Fruit fly (Drosophila melanogaster): Measurements from ENCODE around the gene santa-maria.

santa-maria gene

dm6 chr2L:7433957-7434736, 16.9 kb downstream of the santa-maria start (continued):
- TF ChIP-seq CG1529 (GFP tag; optimal IDR thresholded peaks at IDR 0.05), result no peak
- peak; percentile 55 for TF ChIP-seq Dip3 (GFP tag; optimal IDR thresholded peaks at IDR 0.05)
- no peak for TF ChIP-seq tio (GFP tag; optimal IDR thresholded peaks at IDR 0.05)
- no peak for TF ChIP-seq Dad (GFP tag; optimal IDR thresholded peaks at IDR 0.05)
- TF ChIP-seq CG6813 (GFP tag; optimal IDR thresholded peaks at IDR 0.05), result peak; percentile 48
- peak; percentile 88 for TF ChIP-seq Deaf1 (tag; optimal IDR thresholded peaks at IDR 0.05)
- TF ChIP-seq CG1792 (GFP tag; optimal IDR thresholded peaks at IDR 0.05), result no peak
- TF ChIP-seq Rx (GFP tag; IDR thresholded peaks at IDR 0.05), result peak; percentile 62
- peak; percentile 75 for TF ChIP-seq CG13424 (tag; optimal IDR thresholded peaks at IDR 0.05)
- TF ChIP-seq CG10543 (GFP tag; optimal IDR thresholded peaks at IDR 0.05), result peak; percentile 59
- peak; percentile 28 for TF ChIP-seq salm (tag; optimal IDR thresholded peaks at IDR 0.05)
- peak; percentile 88 for TF ChIP-seq CG18599 (GFP tag; optimal IDR thresholded peaks at IDR 0.05)
- peak; percentile 74 for TF ChIP-seq Abd-B (GFP tag; optimal IDR thresholded peaks at IDR 0.05)
- peak; percentile 51; the same call in 2 of the 3 replicates for TF ChIP-seq H15 (GFP tag; IDR thresholded peaks at IDR 0.05)
- peak; percentile 49; the same call in 1 of the 2 replicates for TF ChIP-seq CG32772 (GFP tag; IDR thresholded peaks at IDR 0.05)
- TF ChIP-seq org-1 (GFP tag; optimal IDR thresholded peaks at IDR 0.05), result peak; percentile 57
- no peak for TF ChIP-seq CG4707 (GFP tag; optimal IDR thresholded peaks at IDR 0.05)
- no peak for TF ChIP-seq hkb (optimal IDR thresholded peaks at IDR 0.05)
- peak; percentile 87 for TF ChIP-seq hkb (GFP tag; IDR thresholded peaks at IDR 0.05)
- peak; percentile 69 for TF ChIP-seq toy (GFP tag; IDR thresholded peaks at IDR 0.05)
- no peak for TF ChIP-seq prd (optimal IDR thresholded peaks at IDR 0.05)
- TF ChIP-seq prd (GFP tag; IDR thresholded peaks at IDR 0.05), result peak; percentile 74
- no peak for TF ChIP-seq amos (GFP tag; IDR thresholded peaks at IDR 0.05; ENCODE audit: partially characterized antibody)
- TF ChIP-seq ase (GFP tag; IDR thresholded peaks at IDR 0.05), result 0 out of 3 replicates have a peak, but pooled peaks have one; percentile 28
- peak; percentile 88 for TF ChIP-seq PHDP (tag; optimal IDR thresholded peaks at IDR 0.05)
- peak; percentile 78 for TF ChIP-seq caup (GFP tag; optimal IDR thresholded peaks at IDR 0.05; ENCODE audit: severe bottlenecking)
- 0 out of 2 replicates have a peak, but pooled peaks have one; percentile 24 for TF ChIP-seq CG4404 (GFP tag; IDR thresholded peaks at IDR 0.05)
- TF ChIP-seq CG1603 (tag; optimal IDR thresholded peaks at IDR 0.05), result peak; percentile 49
- TF ChIP-seq crp (GFP tag; optimal IDR thresholded peaks at IDR 0.05), result peak in 1 of 2 experiments; percentile 2
- no peak for TF ChIP-seq sqz (GFP tag; optimal IDR thresholded peaks at IDR 0.05)
- peak; percentile 62; the same call in 1 of the 2 replicates for TF ChIP-seq Nf-YA (GFP tag; IDR thresholded peaks at IDR 0.05)
- TF ChIP-seq ham (GFP tag; IDR thresholded peaks at IDR 0.05), result peak; percentile 84; the same call in 1 of the 2 replicates
- peak; percentile 51; the same call in 1 of the 3 replicates for TF ChIP-seq CG3726 (GFP tag; IDR thresholded peaks at IDR 0.05)
- peak; percentile 31 for TF ChIP-seq CG2712 (tag; optimal IDR thresholded peaks at IDR 0.05)
- no peak for TF ChIP-seq pb (GFP tag; optimal IDR thresholded peaks at IDR 0.05)
- TF ChIP-seq CG9437 (GFP tag; optimal IDR thresholded peaks at IDR 0.05), result peak; percentile 59
- TF ChIP-seq kah (GFP tag; optimal IDR thresholded peaks at IDR 0.05), result no peak
- TF ChIP-seq HLH54F (GFP tag; optimal IDR thresholded peaks at IDR 0.05), result peak; percentile 62
- peak; percentile 86 for TF ChIP-seq Taf1 (GFP tag; IDR thresholded peaks at IDR 0.05)
- peak; percentile 19 for TF ChIP-seq CG3407 (GFP tag; optimal IDR thresholded peaks at IDR 0.05)
- TF ChIP-seq HmgD (GFP tag; optimal IDR thresholded peaks at IDR 0.05), result no peak
- TF ChIP-seq CG17328 (GFP tag; IDR thresholded peaks at IDR 0.05), result peak; percentile 63
- peak in 1 of 2 experiments; percentile 65 for TF ChIP-seq bsh (GFP tag; optimal IDR thresholded peaks at IDR 0.05)
- TF ChIP-seq CG18011 (GFP tag; optimal IDR thresholded peaks at IDR 0.05), result peak; percentile 6
- TF ChIP-seq psq (GFP tag; optimal IDR thresholded peaks at IDR 0.05), result no peak
